Fruit fly (Drosophila melanogaster) whole organism, prepupa: ENCODE measurements around the gene dtn.

Experiments
- CG32006 ChIP-seq: fragments of 200-800 bp; sonication (Bioruptor generic); optimal IDR thresholded peaks from 3 replicates; lab custom pipeline; 2017; ENCODE audit warnings: missing biosample characterization, mild to moderate bottlenecking, missing genetic modification characterization
- CG4318 ChIP-seq: fragments of 200-800 bp; sonication (Bioruptor generic); optimal IDR thresholded peaks from 3 replicates; lab custom pipeline; 2017; ENCODE audit warnings: missing biosample characterization, mild to moderate bottlenecking, missing genetic modification characterization
- CG8319 ChIP-seq: fragments of 200-800 bp; sonication (Bioruptor generic); optimal IDR thresholded peaks from 3 replicates; lab custom pipeline; 2016; ENCODE audit warnings: missing biosample characterization, missing genetic modification characterization
- Gug ChIP-seq: fragments of 200-800 bp; sonication (Bioruptor generic); IDR thresholded peaks from 2 replicates; pipeline ENCODE4 v1.3.6; 2022; ENCODE audit warnings: missing biosample characterization, missing genetic modification characterization
- Sox15 ChIP-seq: fragments of 200-800 bp; sonication (Bioruptor generic); optimal IDR thresholded peaks from 3 replicates; lab custom pipeline; 2016; ENCODE audit warnings: missing biosample characterization, missing genetic modification characterization
- achi ChIP-seq: fragments of 200-800 bp; sonication (Bioruptor generic); optimal IDR thresholded peaks from 3 replicates; lab custom pipeline; 2016; ENCODE audit warnings: missing biosample characterization, missing genetic modification characterization

DNA sequence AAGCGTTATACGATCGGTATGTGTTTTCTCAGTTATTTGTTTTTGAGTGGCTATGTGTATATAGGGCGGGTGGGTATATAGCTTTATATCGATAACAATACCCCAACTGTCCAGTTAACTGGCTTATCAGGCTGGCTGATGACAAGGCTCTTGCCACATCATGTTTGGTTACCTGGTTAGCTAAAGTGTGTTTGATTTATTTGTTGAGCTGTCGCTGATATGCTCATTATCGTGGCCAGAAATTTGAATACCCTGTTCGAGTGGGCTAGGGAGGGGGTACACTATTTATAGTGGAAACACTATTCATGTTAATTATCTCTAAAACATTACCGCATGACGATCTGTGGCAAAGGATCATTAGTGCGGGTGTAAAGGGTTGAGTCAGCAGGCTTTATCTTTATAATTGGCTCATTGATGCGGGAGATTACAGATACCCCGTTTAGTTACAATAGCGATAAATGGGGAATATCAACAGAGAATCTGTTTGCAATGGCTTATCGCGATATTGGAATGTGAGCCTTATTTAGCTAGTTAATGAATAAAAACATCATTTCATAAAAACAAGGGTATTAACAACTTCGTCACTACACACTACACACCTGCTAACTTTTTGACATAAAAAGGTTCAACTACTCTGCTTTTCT, 27.6 kb downstream of the dtn start:
- TF ChIP-seq CG32006 (no peak), Sox15 (no peak), CG4318 (GFP tag; lab: Kevin White, UChicago) (no peak), CG8319 (no peak), achi (GFP tag; lab: Kevin White, UChicago) (no peak), Gug (no peak)
